Fruit fly (Drosophila melanogaster) Kc167 (cell line): ENCODE measurements around the gene CG17751.

Experiments
- Myc ChIP-seq: fragments of >200 bp; optimal IDR thresholded peaks from 2 replicates; lab custom pipeline; 2017; ENCODE audit warnings: missing external identifiers
- Sin3A ChIP-seq: fragments of >200 bp; optimal IDR thresholded peaks from 2 replicates; lab custom pipeline; 2018; ENCODE audit warnings: missing external identifiers
- h ChIP-seq: fragments of >200 bp; optimal IDR thresholded peaks from 3 replicates; lab custom pipeline; 2018; ENCODE audit warnings: missing external identifiers
- insv ChIP-seq: fragments of >200 bp; optimal IDR thresholded peaks from 3 replicates; lab custom pipeline; 2018; ENCODE audit warnings: missing external identifiers
- psq ChIP-seq: fragments of >200 bp; optimal IDR thresholded peaks from 2 replicates; lab custom pipeline; 2017; ENCODE audit warnings: missing external identifiers
- ttk ChIP-seq: sonication (Bioruptor generic); optimal IDR thresholded peaks from 2 replicates; lab custom pipeline; 2017; ENCODE audit warnings: missing external identifiers

CG17751 gene

DNA sequence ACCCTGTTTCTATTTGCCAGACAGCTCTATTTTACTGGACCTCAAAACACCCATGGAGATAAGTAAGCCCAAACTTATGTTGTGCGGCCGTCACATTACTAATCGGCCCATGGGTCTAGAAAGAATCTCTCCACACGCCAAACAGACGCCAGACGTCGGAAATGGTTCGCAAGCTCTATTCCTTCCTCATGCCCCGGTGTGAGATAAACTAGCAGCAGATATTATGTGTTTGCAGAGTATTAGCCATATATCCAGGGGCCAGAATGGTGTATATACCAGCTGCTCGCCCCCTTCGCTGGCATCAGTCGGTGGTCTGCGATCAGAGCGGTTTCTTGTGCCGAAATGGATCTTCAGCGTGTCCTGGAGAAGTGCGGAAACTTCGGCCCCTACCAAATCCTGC lies 2.9 kb downstream of the CG17751 start, which contains the start of gene CG17752:
TSS of gene CG17752 (plus strand) at position 301 of the 400 bp plus-strand sequence.
- TF ChIP-seq Myc (lab: Kevin White, UChicago) (no peak), h (lab: Kevin White, UChicago) (no peak), psq (lab: Kevin White, UChicago) (no peak), insv (lab: Kevin White, UChicago) (no peak), Sin3A (lab: Kevin White, UChicago) (no peak), ttk (lab: Kevin White, UChicago) (no peak)

DNA sequence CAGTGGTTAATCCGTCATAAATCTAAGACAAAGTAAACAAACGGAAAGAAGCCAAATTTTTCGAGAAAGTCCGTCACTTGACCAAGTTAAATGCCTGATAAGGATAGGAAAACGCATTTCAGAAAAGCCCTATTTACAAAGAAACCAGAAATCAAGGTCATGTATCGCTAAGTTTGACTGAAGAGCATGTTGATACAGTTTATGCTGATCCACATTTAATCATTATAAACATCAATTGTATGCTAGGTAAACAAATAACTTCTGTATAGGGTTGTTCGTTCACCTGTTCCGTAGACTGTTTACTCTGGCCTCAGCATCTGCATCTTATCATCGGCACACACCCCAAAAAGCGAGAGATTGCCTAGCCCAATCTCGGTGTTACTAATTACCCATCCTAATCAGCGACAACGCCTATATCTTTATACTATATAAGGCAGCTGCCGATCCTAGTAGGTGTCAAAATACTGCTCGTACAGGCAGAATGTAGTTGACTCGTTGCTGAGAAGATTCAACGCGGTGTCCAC lies 5.9 kb downstream of the CG17751 start, which contains the start of gene CG16727:
TSS of gene CG16727 (plus strand) at position 474 of the 524 bp plus-strand sequence.
- TF ChIP-seq h (lab: Kevin White, UChicago): no peak
- TF ChIP-seq ttk (lab: Kevin White, UChicago): no peak
- TF ChIP-seq Sin3A (lab: Kevin White, UChicago): no peak
- no peak for TF ChIP-seq psq (lab: Kevin White, UChicago)
- TF ChIP-seq Myc (lab: Kevin White, UChicago): no peak
- no peak for TF ChIP-seq insv (lab: Kevin White, UChicago)

DNA sequence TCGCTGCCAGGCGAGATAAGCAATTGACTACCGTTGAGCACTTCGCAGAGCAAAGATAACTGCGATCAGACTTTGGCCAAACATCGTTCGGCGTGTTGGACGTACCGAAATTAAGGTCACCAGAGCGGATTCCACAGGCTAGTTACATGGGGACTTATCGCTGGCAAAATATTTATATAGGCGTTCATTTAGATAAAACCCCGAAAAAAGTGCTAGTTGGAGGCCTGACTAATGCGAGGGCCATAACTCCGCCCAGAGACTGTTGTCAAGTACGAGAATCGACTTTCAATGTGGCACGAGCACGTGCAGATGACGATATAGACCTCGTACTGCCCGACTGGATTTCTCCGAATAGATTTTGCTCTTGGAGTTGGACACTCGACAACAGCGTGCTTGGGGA lies 12.9 kb downstream of the CG17751 start:
- TF ChIP-seq ttk (lab: Kevin White, UChicago) (no peak), psq (lab: Kevin White, UChicago) (no peak)

DNA sequence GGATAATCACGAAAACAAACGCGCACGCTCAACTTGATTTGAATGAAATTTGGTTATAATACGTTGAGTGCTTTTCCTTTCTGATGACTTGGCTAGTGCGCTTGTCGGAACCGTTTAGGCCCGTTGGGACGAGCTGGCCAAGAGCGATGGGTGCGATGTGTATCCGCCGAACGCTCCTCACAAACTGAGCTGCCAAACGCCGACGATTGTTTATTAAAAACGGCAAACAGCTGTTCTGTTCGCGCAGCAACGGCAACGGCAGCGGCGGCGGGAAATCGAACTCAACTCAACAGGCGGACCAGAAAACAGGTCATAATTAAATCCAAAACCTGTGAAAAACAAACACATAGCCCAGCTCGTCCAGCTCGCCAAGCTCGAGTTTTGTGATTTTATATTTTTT lies 13.9 kb downstream of the CG17751 start:
- no peak for TF ChIP-seq insv (lab: Kevin White, UChicago)
- no peak for TF ChIP-seq ttk (lab: Kevin White, UChicago)
- no peak for TF ChIP-seq Sin3A (lab: Kevin White, UChicago)
- no peak for TF ChIP-seq Myc (lab: Kevin White, UChicago)
- no peak for TF ChIP-seq h (lab: Kevin White, UChicago)
- TF ChIP-seq psq (lab: Kevin White, UChicago): no peak

DNA sequence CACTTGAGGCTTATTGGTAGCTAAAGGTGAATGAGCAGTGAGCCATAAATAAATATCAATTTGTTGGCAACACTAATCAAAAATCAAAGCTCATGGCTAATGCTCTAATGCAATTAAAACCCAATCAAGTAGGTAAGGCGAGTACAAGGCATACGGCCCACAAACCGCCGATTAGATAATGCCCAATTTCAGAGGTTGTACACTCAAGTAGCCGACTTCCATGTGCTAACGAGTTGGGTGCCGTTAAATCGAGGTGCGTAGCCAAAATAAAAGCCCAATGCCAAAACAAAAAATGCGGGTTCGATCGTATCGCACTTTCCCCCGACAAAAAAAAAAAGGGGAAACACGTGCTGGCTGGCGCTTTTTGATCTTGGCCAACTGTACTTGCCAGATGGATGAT lies 15.0 kb downstream of the CG17751 start:
- TF ChIP-seq Sin3A (lab: Kevin White, UChicago): no peak
- TF ChIP-seq psq (lab: Kevin White, UChicago): no peak
- no peak for TF ChIP-seq insv (lab: Kevin White, UChicago)
- TF ChIP-seq Myc (lab: Kevin White, UChicago): no peak
- no peak for TF ChIP-seq h (lab: Kevin White, UChicago)
- no peak for TF ChIP-seq ttk (lab: Kevin White, UChicago)

DNA sequence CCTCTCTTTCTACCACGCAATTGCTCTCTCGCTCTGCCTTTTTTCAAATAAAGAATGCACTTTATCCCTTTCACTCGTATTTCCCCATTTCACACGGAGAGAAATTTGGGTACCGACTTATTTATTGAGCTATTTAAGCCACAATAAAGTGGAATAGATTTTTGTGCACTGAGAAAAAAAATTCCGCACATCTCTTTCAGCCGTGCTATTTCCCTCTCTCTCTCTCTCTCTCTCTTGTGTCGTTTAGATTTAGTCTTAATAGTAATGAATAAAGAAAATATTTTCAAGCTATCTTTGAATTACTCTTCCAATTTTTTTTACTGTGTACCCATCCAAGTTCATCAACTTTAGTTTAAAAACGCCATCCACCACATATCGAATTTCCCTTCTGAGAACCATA lies 16.6 kb downstream of the CG17751 start:
- no peak for TF ChIP-seq Sin3A (lab: Kevin White, UChicago)
- no peak for TF ChIP-seq h (lab: Kevin White, UChicago)
- TF ChIP-seq psq (lab: Kevin White, UChicago): no peak
- TF ChIP-seq ttk (lab: Kevin White, UChicago): no peak
- TF ChIP-seq Myc (lab: Kevin White, UChicago): no peak

DNA sequence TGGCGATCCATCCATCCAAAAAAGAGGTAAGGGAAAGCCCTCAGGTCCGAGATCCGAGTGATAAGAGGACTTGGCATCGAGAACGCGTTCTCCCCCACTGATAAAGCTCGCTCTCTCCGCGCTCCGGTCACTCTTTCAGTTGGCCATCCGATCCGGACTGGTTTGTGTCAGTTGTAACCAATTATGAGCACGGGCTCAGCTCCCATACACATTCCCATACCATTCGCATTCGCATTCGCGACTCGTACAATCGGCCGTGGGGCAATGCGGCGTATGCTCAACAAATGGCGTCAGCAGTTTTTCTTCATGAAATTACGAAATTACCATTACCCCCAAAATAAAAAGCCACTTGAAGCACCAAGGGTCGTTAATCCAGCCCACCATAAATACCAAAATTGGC lies 17.4 kb downstream of the CG17751 start:
- TF ChIP-seq psq (lab: Kevin White, UChicago): no peak
- TF ChIP-seq insv (lab: Kevin White, UChicago): no peak
- no peak for TF ChIP-seq ttk (lab: Kevin White, UChicago)
- TF ChIP-seq Sin3A (lab: Kevin White, UChicago): no peak
- no peak for TF ChIP-seq h (lab: Kevin White, UChicago)
- no peak for TF ChIP-seq Myc (lab: Kevin White, UChicago)

DNA sequence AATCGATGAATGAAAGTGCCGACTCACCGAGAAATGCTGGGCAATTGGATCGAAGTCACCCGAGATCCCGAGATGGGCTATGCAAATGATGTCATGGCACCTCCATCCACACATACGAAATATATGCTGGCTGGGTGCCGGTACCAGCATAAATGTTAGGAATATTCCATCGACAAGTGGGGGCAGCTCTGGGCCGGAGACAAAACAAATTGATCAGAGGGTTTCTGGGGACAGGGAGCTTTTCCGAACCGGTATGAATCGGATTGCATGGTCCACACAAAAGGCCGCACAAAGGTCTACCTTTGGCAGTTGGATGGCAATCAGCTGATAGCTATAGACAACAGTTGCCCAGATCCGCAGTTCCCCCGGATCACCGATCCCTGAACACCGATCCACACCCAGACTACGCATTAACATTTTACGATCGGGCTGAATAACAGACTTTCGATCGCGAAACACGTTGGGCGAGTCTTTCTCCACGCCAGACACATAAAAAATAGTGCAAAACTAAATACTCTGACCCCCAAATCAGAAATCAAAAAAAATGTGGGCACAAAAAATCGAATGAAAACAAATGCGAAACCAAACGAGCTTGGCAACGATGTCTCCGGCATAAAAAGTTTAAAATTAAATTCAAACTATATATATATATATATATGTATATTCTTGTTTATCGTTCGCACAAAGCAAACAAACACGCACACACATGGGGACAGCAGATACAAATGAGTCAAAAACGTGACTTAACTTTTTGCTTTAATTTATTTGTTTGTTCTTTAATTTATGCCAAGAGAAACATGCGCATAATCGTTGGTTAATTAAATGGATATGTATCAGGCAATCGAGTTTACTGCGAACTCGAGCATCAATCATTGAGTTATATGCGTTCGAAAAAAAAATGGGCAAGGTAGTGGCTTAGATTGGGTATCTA lies 18.5 kb downstream of the CG17751 start:
- no peak for TF ChIP-seq h (lab: Kevin White, UChicago)
- TF ChIP-seq ttk (lab: Kevin White, UChicago): no peak
- no peak for TF ChIP-seq Myc (lab: Kevin White, UChicago)
- TF ChIP-seq insv (lab: Kevin White, UChicago): no peak
- no peak for TF ChIP-seq psq (lab: Kevin White, UChicago)
- no peak for TF ChIP-seq Sin3A (lab: Kevin White, UChicago)

DNA sequence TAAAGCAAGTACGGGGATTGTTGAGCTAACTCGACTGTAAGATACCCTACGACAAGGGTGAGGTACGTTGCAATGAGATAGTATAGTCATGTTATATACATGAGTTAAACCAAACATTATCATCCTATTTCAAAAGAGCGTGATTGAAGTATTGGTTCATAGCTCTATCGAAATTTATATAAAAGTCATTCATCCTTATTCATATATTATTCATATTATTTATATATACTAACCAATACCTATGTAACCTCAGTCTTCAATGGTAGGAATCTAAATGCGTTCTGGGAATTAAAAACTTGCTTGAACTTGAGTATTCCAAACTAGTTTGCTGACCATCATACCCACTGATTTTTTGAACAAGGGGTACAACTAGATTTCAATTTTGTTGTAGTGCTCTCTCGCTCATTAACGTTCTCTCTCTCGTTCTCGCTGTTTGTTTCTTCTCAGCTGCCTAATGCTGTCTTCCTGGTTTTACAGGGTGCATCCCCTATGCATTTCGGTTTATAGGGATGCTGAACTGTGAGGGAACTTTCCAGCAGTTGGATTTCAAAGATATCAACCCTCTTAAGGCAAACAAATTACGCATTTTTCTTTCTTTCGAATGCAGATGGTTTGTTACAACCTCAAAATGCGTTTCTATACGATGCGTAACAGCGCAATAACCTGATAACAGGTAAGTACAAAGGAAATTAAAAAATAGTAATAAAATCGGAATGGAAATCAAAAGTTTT lies 20.9 kb downstream of the CG17751 start:
- TF ChIP-seq h (lab: Kevin White, UChicago): no peak
- no peak for TF ChIP-seq ttk (lab: Kevin White, UChicago)
- TF ChIP-seq psq (lab: Kevin White, UChicago): no peak
- no peak for TF ChIP-seq insv (lab: Kevin White, UChicago)
- TF ChIP-seq Myc (lab: Kevin White, UChicago): no peak
- TF ChIP-seq Sin3A (lab: Kevin White, UChicago): no peak

DNA sequence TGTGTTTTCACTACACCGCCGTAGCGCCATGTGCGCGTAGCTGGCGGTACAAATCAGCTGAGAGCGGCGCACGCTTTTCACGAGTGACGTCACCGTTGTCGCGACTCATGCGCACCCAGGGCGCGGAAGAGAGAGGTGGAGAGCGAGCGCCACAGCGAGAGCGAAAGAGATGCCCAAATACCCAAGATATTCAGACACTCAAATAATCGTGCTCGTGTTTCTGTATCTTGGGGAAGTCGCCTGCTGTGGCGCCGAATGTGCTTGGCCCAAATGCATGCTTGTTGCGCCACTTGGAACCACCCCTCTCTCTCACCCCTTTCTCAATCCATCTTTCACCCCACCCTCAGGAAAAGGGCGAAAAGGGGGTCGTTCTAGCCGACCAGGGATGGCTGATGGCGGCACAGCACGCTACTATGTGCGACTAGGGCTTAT lies 25.6 kb downstream of the CG17751 start, which contains the start of gene CG6231:
TSS of gene CG6231 (minus strand) at position 34 of the 432 bp plus-strand sequence.
- TF ChIP-seq h (lab: Kevin White, UChicago): no peak
- TF ChIP-seq Sin3A (lab: Kevin White, UChicago): no peak
- TF ChIP-seq ttk (lab: Kevin White, UChicago): no peak
- TF ChIP-seq psq (lab: Kevin White, UChicago): no peak
- no peak for TF ChIP-seq insv (lab: Kevin White, UChicago)
- TF ChIP-seq Myc (lab: Kevin White, UChicago): no peak
